Worm (Caenorhabditis elegans) whole organism, young adult: Measurements from ENCODE around the gene mrpl-18.

Source experiments
- C06A6.2 ChIP-seq: fragments of 200-800 bp; sonication (Bioruptor generic); conservative IDR thresholded peaks from 2 replicates; pipeline ENCODE4 v1.3.6; 2022; ENCODE audit warnings: missing genetic modification characterization, missing compliant biosample characterization
- Y95B8A.8 ChIP-seq: fragments of 200-800 bp; sonication (Bioruptor generic); IDR thresholded peaks from 2 replicates; pipeline ENCODE4 v1.3.6; 2022; ENCODE audit warnings: missing genetic modification reagents, missing genetic modification characterization, missing compliant biosample characterization
- lin-54 ChIP-seq: fragments of 200-800 bp; sonication (Bioruptor generic); optimal IDR thresholded peaks from 2 replicates; lab custom pipeline; 2018; ENCODE audit warnings: mild to moderate bottlenecking, missing genetic modification characterization, missing compliant biosample characterization
- somi-1 ChIP-seq: fragments of 200-800 bp; sonication (Bioruptor generic); optimal IDR thresholded peaks from 2 replicates; lab custom pipeline; 2018; ENCODE audit warnings: mild to moderate bottlenecking, missing genetic modification characterization, missing compliant biosample characterization
- zim-3 ChIP-seq: sonication (generic microtip); optimal IDR thresholded peaks from 2 replicates; lab custom pipeline; 2017; ENCODE audit warnings: mild to moderate bottlenecking, missing genetic modification characterization, moderate library complexity, missing compliant biosample characterization

DNA sequence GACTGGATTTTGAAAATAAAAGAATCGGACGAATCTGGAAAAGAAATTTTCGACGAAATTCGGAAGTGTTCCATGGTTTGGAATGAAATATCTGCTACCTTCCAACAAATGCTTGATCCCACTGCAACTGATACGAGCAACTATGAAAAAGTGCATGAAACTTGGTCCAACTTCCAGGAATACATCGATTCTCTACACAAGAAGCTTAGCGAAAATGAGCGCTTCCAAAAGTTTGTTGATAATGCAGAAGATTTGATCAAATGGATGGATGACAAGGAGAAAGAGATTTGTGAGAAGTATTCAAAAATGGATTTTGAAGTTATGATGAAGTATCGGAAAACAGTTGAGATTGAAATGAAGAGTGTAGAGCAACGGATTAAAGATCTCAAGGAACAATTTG is 37.8 kb downstream of the mrpl-18 start:
- no peak for TF ChIP-seq Y95B8A.8 (GFP tag; lab: Robert Waterston, UW)
- TF ChIP-seq lin-54 (GFP tag; lab: Kevin White, UChicago) = no peak
- no peak for TF ChIP-seq C06A6.2 (GFP tag; lab: Robert Waterston, UW)
- no peak for TF ChIP-seq zim-3
- no peak for TF ChIP-seq somi-1 (GFP tag; lab: Kevin White, UChicago)
